Worm (Caenorhabditis elegans): Measurements from ENCODE around the gene F47B10.6.

- TF ChIP-seq nhr-237 (tag; optimal IDR thresholded peaks at IDR 0.05) (no peak), nhr-2 (tag; optimal IDR thresholded peaks at IDR 0.05) (no peak), mab-5 (tag; optimal IDR thresholded peaks at IDR 0.05) (no peak), zip-8 (tag; optimal IDR thresholded peaks at IDR 0.05) (no peak), ces-1 (GFP tag; optimal IDR thresholded peaks at IDR 0.05) (no peak), lsy-2 (tag; optimal IDR thresholded peaks at IDR 0.05) (no peak), nhr-12 (tag; optimal IDR thresholded peaks at IDR 0.05) (no peak), unc-62 (GFP tag; optimal IDR thresholded peaks at IDR 0.05) (no peak)
These were observed 5.1 kb upstream of the F47B10.6 start, which contains the start of gene T21E8.7 for ce11 chrX:10883203-10883602.
